Fruit fly (Drosophila melanogaster) whole organism, adult: Measurements from ENCODE around the gene CG7706.
A peak's percentile ranks its signal among the peaks of the same experiment; 100 is the strongest.

Experiments
- CG11617 ChIP-seq: fragments of 200-800 bp; sonication (Bioruptor generic); optimal IDR thresholded peaks from 2 replicates; lab custom pipeline; 2017; ENCODE audit warnings: mild to moderate bottlenecking, missing biosample characterization, missing genetic modification reagents, missing genetic modification characterization
- CG12768 ChIP-seq: fragments of 200-800 bp; sonication (Bioruptor generic); optimal IDR thresholded peaks from 2 replicates; lab custom pipeline; 2017; ENCODE audit warnings: missing biosample characterization, missing genetic modification characterization, mild to moderate bottlenecking, moderate library complexity, missing genetic modification reagents
- CG14711 ChIP-seq: fragments of 200-800 bp; sonication (Bioruptor generic); optimal IDR thresholded peaks from 2 replicates; lab custom pipeline; 2018; ENCODE audit warnings: missing biosample characterization, mild to moderate bottlenecking, missing genetic modification characterization, moderate library complexity
- CG1620 ChIP-seq: fragments of 200-800 bp; sonication (Bioruptor generic); optimal IDR thresholded peaks from 2 replicates; lab custom pipeline; 2016; ENCODE audit warnings: missing biosample characterization, missing genetic modification characterization
- CG33017 ChIP-seq: fragments of 200-800 bp; sonication (Bioruptor generic); optimal IDR thresholded peaks from 2 replicates; lab custom pipeline; 2018; ENCODE audit warnings: missing biosample characterization, mild to moderate bottlenecking, missing genetic modification characterization, moderate library complexity
- CG5204 ChIP-seq: fragments of 200-800 bp; sonication (Bioruptor generic); optimal IDR thresholded peaks from 2 replicates; lab custom pipeline; 2016; ENCODE audit warnings: missing biosample characterization, missing genetic modification characterization
- CG7045 ChIP-seq: fragments of 200-800 bp; sonication (Bioruptor generic); optimal IDR thresholded peaks from 2 replicates; lab custom pipeline; 2017; ENCODE audit warnings: missing biosample characterization, mild to moderate bottlenecking, missing genetic modification characterization
- CG7101 ChIP-seq: fragments of 200-800 bp; sonication (Bioruptor generic); optimal IDR thresholded peaks from 2 replicates; lab custom pipeline; 2018; ENCODE audit warnings: missing biosample characterization, mild to moderate bottlenecking, missing genetic modification characterization, moderate library complexity
- Clk ChIP-seq: fragments of 200-800 bp; sonication (Bioruptor generic); optimal IDR thresholded peaks from 2 replicates; lab custom pipeline; 2017; ENCODE audit warnings: missing biosample characterization, missing genetic modification characterization
- Crg-1 ChIP-seq: fragments of 200-800 bp; sonication (Bioruptor generic); optimal IDR thresholded peaks from 2 replicates; lab custom pipeline; 2016; ENCODE audit warnings: missing biosample characterization, missing genetic modification characterization
- Hr96 ChIP-seq: fragments of 200-800 bp; sonication (Bioruptor generic); optimal IDR thresholded peaks from 2 replicates; lab custom pipeline; 2016; ENCODE audit warnings: missing biosample characterization, missing genetic modification characterization
- Mnt ChIP-seq: fragments of 200-800 bp; sonication (Bioruptor generic); optimal IDR thresholded peaks from 2 replicates; lab custom pipeline; 2016; ENCODE audit warnings: missing biosample characterization, mild to moderate bottlenecking, missing genetic modification characterization
- bab1 ChIP-seq: fragments of 200-800 bp; sonication (Bioruptor generic); optimal IDR thresholded peaks from 3 replicates; lab custom pipeline; 2019; ENCODE audit warnings: missing biosample characterization, mild to moderate bottlenecking, missing genetic modification characterization, moderate library complexity
- cic ChIP-seq: fragments of 200-800 bp; sonication (Bioruptor generic); optimal IDR thresholded peaks from 2 replicates; lab custom pipeline; 2017; ENCODE audit warnings: missing biosample characterization, mild to moderate bottlenecking, missing genetic modification characterization, moderate library complexity
- cnc ChIP-seq, 2 experiments: fragments of >200 bp; optimal IDR thresholded peaks; 2 replicates each; lab custom pipeline; 2017
- kay ChIP-seq: fragments of 200-800 bp; sonication (Bioruptor generic); peaks from one replicate; lab custom pipeline; 2016; ENCODE audit warnings: missing biosample characterization, missing genetic modification characterization, borderline replicate concordance
- ovo ChIP-seq: fragments of 200-800 bp; sonication (Bioruptor generic); optimal IDR thresholded peaks from 2 replicates; lab custom pipeline; 2016; ENCODE audit warnings: missing biosample characterization, missing genetic modification characterization
- pad ChIP-seq: fragments of 200-800 bp; sonication (Bioruptor generic); optimal IDR thresholded peaks from 3 replicates; lab custom pipeline; 2017; ENCODE audit warnings: missing biosample characterization, missing genetic modification characterization, mild to moderate bottlenecking, moderate library complexity, missing genetic modification reagents
- tj ChIP-seq: fragments of 200-800 bp; sonication (Bioruptor generic); optimal IDR thresholded peaks from 3 replicates; lab custom pipeline; 2017; ENCODE audit warnings: missing biosample characterization, mild to moderate bottlenecking, missing genetic modification characterization, moderate library complexity
- toe ChIP-seq: fragments of 200-800 bp; sonication (Bioruptor generic); optimal IDR thresholded peaks from 2 replicates; lab custom pipeline; 2016; ENCODE audit warnings: missing biosample characterization, missing genetic modification characterization

The CG7706 gene

dm6 chr3R:18677500-18677940 is at the start of gene CG7706, which contains the start of gene dind:
Gene CG7706, plus strand, starts transcription at chr3R:18677818.
Gene dind, minus strand, starts transcription at chr3R:18677539.
- no peak for TF ChIP-seq Clk (GFP tag; lab: Kevin White, UChicago)
- no peak for TF ChIP-seq CG1620 (GFP tag; lab: Kevin White, UChicago)
- TF ChIP-seq cic (GFP tag; lab: Kevin White, UChicago), result no peak
- TF ChIP-seq Mnt, result peak; percentile 2
- no peak for TF ChIP-seq pad
- TF ChIP-seq CG11617 (GFP tag; lab: Kevin White, UChicago), result no peak
- TF ChIP-seq ovo (GFP tag; lab: Kevin White, UChicago), result no peak
- no peak for TF ChIP-seq Crg-1 (GFP tag; lab: Kevin White, UChicago)
- TF ChIP-seq CG14711 (tag; lab: Kevin White, UChicago), result no peak
- TF ChIP-seq toe (GFP tag; lab: Kevin White, UChicago), result peak; percentile 12
- TF ChIP-seq CG7101 (tag; lab: Kevin White, UChicago), result peak; percentile 6

- TF ChIP-seq cic (GFP tag; lab: Kevin White, UChicago) (no peak), tj (GFP tag; lab: Kevin White, UChicago) (peak; percentile 71)
Observed at dm6 chr3R:18628311-18628811, 49.3 kb upstream of the CG7706 start.

- TF ChIP-seq CG14711 (tag; lab: Kevin White, UChicago) (no peak), CG1620 (GFP tag; lab: Kevin White, UChicago) (no peak), Clk (GFP tag; lab: Kevin White, UChicago) (no peak), Hr96 (GFP tag; lab: Kevin White, UChicago) (no peak), kay (GFP tag; lab: Kevin White, UChicago) (peak; percentile 42)
Observed at dm6 chr3R:18633099-18633498, 44.5 kb upstream of the CG7706 start.

- peak; percentile 24 for TF ChIP-seq tj (GFP tag; lab: Kevin White, UChicago)
- no peak for TF ChIP-seq kay (GFP tag; lab: Kevin White, UChicago)
Observed at dm6 chr3R:18639662-18640061, 38.0 kb upstream of the CG7706 start.

- TF ChIP-seq CG11617 (GFP tag; lab: Kevin White, UChicago) (no peak), tj (GFP tag; lab: Kevin White, UChicago) (no peak), Clk (GFP tag; lab: Kevin White, UChicago) (no peak), Hr96 (GFP tag; lab: Kevin White, UChicago) (no peak), Mnt (no peak), toe (GFP tag; lab: Kevin White, UChicago) (no peak), CG14711 (tag; lab: Kevin White, UChicago) (no peak), bab1 (GFP tag; lab: Kevin White, UChicago) (no peak), CG12768 (GFP tag; lab: Kevin White, UChicago) (no peak), CG33017 (tag; lab: Kevin White, UChicago) (no peak), CG1620 (GFP tag; lab: Kevin White, UChicago) (no peak), cnc (optimal IDR thresholded peaks at IDR 0.05; lab: Kevin White, UChicago) (no peak), ovo (GFP tag; lab: Kevin White, UChicago) (no peak), CG7045 (GFP tag; lab: Kevin White, UChicago) (no peak), CG7101 (tag; lab: Kevin White, UChicago) (no peak), CG5204 (GFP tag; lab: Kevin White, UChicago) (no peak), Crg-1 (GFP tag; lab: Kevin White, UChicago) (no peak)
Observed at dm6 chr3R:18641242-18641757, 36.3 kb upstream of the CG7706 start, which contains the start of gene CG14301. Gene CG14301, minus strand, starts transcription at chr3R:18641457.

dm6 chr3R:18643646-18644045 is 34.0 kb upstream of the CG7706 start:
- TF ChIP-seq CG11617 (GFP tag; lab: Kevin White, UChicago) (no peak), CG33017 (tag; lab: Kevin White, UChicago) (no peak), CG12768 (GFP tag; lab: Kevin White, UChicago) (no peak), Crg-1 (GFP tag; lab: Kevin White, UChicago) (no peak), CG5204 (GFP tag; lab: Kevin White, UChicago) (no peak), CG1620 (GFP tag; lab: Kevin White, UChicago) (no peak), Mnt (no peak), ovo (GFP tag; lab: Kevin White, UChicago) (no peak), cic (GFP tag; lab: Kevin White, UChicago) (no peak), Hr96 (GFP tag; lab: Kevin White, UChicago) (no peak), bab1 (GFP tag; lab: Kevin White, UChicago) (no peak), tj (GFP tag; lab: Kevin White, UChicago) (no peak)

dm6 chr3R:18658380-18658944 is 19.2 kb upstream of the CG7706 start:
- no peak for TF ChIP-seq Crg-1 (GFP tag; lab: Kevin White, UChicago)
- TF ChIP-seq CG5204 (GFP tag; lab: Kevin White, UChicago), result no peak
- TF ChIP-seq Mnt, result no peak
- TF ChIP-seq pad, result no peak
- TF ChIP-seq cic (GFP tag; lab: Kevin White, UChicago), result no peak
- TF ChIP-seq CG7045 (GFP tag; lab: Kevin White, UChicago), result no peak
